Fruit fly (Drosophila melanogaster): ENCODE data around the gene CG17652.
A peak's percentile ranks its signal among the peaks of the same experiment; 100 is the strongest.

The CG17652 gene

DNA sequence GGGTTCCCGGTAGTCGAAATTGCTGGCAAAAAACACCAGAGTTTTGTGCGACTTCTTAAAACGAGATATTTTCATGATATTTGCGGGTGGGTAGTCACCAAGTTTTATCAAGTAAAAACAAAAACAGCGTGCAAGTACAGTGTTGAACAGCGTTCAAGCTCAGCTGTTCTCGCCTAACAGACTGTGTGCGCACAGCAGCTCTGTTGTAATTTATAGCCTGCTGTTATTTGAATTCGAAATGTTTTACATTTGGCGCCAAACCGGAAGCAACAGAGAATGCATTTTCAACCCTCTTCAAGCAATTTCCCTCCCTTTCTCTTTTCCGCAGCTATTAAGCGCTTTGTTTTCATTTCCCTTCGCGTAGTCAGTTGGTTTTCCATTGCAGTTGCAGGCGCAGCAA lies at the start of gene CG17652, which contains the start of gene CG17646:
Gene CG17652 (minus strand): TSS at position 168 of the 400 bp plus-strand sequence.
Gene CG17646 (plus strand): TSS at position 336 of the 400 bp plus-strand sequence.
- TF ChIP-seq gl (tag; optimal IDR thresholded peaks at IDR 0.05), result no peak
- peak; percentile 7 for TF ChIP-seq CG8159 (tag; optimal IDR thresholded peaks at IDR 0.05)
- TF ChIP-seq EcR (GFP tag; optimal IDR thresholded peaks at IDR 0.05), result peak; percentile 26
- TF ChIP-seq Ets98B (GFP tag; IDR thresholded peaks at IDR 0.05), result peak; percentile 19; the same call in 1 of the 2 replicates

- TF ChIP-seq Snoo (tag; optimal IDR thresholded peaks at IDR 0.05) (no peak), fd96Ca (GFP tag; IDR thresholded peaks at IDR 0.05) (no peak), CG15710 (tag; optimal IDR thresholded peaks at IDR 0.05) (no peak), CG4496 (GFP tag; IDR thresholded peaks at IDR 0.05) (no peak), Pif1A (GFP tag; optimal IDR thresholded peaks at IDR 0.05) (no peak), CG34367 (tag; optimal IDR thresholded peaks at IDR 0.05) (no peak), CG8159 (tag; optimal IDR thresholded peaks at IDR 0.05) (no peak), Pif1B (GFP tag; optimal IDR thresholded peaks at IDR 0.05) (no peak), D1 (tag; optimal IDR thresholded peaks at IDR 0.05) (no peak), CG17806 (tag; optimal IDR thresholded peaks at IDR 0.05) (no peak), CG9948 (tag; optimal IDR thresholded peaks at IDR 0.05) (no peak), CG14655 (GFP tag; optimal IDR thresholded peaks at IDR 0.05) (no peak), CG12605 (GFP tag; IDR thresholded peaks at IDR 0.05) (no peak)
These were observed 26.7 kb upstream of the CG17652 start, which contains the start of gene CG17650 for dm6 chr2L:1758853-1759252. Gene CG17650 (minus strand): TSS chr2L:1759093.

dm6 chr2L:1756351-1756750 lies 24.2 kb upstream of the CG17652 start, which contains the start of gene Gr22f:
Gene Gr22f (minus strand): TSS chr2L:1756451.
- no peak for TF ChIP-seq rn (GFP tag; IDR thresholded peaks at IDR 0.05)
- TF ChIP-seq CG4496 (GFP tag; IDR thresholded peaks at IDR 0.05), result no peak
- TF ChIP-seq gl (tag; optimal IDR thresholded peaks at IDR 0.05), result no peak
- TF ChIP-seq CG10348 (GFP tag; IDR thresholded peaks at IDR 0.05), result no peak
- no peak for TF ChIP-seq CG15710 (tag; optimal IDR thresholded peaks at IDR 0.05)
- no peak for TF ChIP-seq CG13204 (GFP tag; optimal IDR thresholded peaks at IDR 0.05)
- no peak for TF ChIP-seq D1 (tag; optimal IDR thresholded peaks at IDR 0.05)
- TF ChIP-seq CG8301 (tag; optimal IDR thresholded peaks at IDR 0.05), result no peak
- TF ChIP-seq CG8159 (tag; optimal IDR thresholded peaks at IDR 0.05), result no peak
- no peak for TF ChIP-seq CG32121 (GFP tag; IDR thresholded peaks at IDR 0.05)
- TF ChIP-seq CG12605 (GFP tag; IDR thresholded peaks at IDR 0.05), result no peak
- TF ChIP-seq CG34367 (tag; optimal IDR thresholded peaks at IDR 0.05), result no peak
- no peak for TF ChIP-seq fd96Ca (GFP tag; IDR thresholded peaks at IDR 0.05)
- no peak for TF ChIP-seq Pif1B (GFP tag; optimal IDR thresholded peaks at IDR 0.05)

DNA sequence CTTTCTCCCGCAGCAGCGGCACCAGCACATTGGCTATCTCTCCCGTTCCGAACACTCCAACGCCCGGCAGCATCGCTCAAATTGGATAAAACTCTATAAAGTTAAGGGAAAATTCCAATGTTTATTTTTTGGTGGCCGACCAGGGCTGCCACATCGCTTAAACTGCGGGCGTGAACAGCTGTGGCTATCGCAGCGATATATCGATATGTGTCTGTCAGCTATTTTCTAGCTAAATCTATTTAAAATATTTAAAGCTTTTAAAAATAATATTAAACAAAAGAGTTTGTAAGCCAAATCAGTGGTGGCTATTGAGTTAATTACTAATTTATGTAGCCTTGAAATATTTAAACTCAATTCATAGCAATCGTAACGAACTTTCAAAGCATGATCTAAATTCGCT lies 19.8 kb upstream of the CG17652 start, which contains the start of the genes CG17712 and CG17648:
Gene CG17712 (minus strand): TSS at position 170 of the 400 bp plus-strand sequence.
Gene CG17648 (plus strand): TSS at position 356 of the 400 bp plus-strand sequence.
- TF ChIP-seq D1 (tag; optimal IDR thresholded peaks at IDR 0.05) (no peak), Pif1A (GFP tag; optimal IDR thresholded peaks at IDR 0.05) (no peak), fd96Ca (GFP tag; IDR thresholded peaks at IDR 0.05) (no peak), CG34367 (tag; optimal IDR thresholded peaks at IDR 0.05) (no peak), CG12605 (GFP tag; IDR thresholded peaks at IDR 0.05) (no peak), CG17806 (tag; optimal IDR thresholded peaks at IDR 0.05) (no peak), Ets98B (GFP tag; IDR thresholded peaks at IDR 0.05) (no peak)

DNA sequence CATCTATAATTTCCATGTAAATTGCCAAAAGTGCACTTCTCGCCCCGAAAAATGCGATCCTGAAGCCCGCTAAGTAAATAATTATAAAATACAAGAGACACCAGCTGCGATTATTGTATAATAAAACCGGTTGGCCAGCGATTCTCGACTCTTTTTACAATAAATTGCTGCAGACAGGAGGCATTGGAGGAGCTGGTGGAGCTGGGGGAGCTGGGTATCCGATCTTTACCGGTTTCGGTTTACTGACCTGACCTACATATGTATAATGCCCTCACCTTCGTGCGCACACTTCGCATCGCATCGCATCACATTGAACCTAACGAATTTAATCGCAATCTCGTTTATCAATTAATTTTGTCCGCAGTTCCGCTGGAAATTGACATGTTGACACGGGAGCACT lies 16.3 kb upstream of the CG17652 start:
- no peak for TF ChIP-seq Snoo (tag; optimal IDR thresholded peaks at IDR 0.05)
- TF ChIP-seq Pif1A (GFP tag; optimal IDR thresholded peaks at IDR 0.05), result no peak
- no peak for TF ChIP-seq CG8301 (tag; optimal IDR thresholded peaks at IDR 0.05)
- TF ChIP-seq EcR (GFP tag; optimal IDR thresholded peaks at IDR 0.05), result peak; percentile 95
- no peak for TF ChIP-seq CG12605 (GFP tag; IDR thresholded peaks at IDR 0.05)

DNA sequence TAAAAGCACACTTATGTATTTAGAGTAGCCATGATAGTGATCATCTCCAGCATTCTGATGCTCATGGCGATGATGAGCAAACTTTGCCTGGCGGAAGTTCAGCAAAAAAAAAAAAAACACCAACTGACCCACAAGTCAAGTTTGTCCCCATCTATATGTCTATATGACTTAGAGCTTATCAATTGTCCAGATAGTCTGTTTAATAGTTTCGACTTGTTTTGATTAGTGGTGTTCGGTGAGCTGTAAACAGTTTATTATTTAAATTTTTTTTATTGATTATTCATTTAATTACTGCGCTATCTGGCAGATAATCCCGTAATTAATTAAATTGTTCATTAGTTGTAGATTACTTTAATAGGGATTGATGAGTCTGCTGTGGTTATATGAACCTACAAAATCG lies 11.6 kb upstream of the CG17652 start:
- no peak for TF ChIP-seq CG12605 (GFP tag; IDR thresholded peaks at IDR 0.05)
- TF ChIP-seq CG8301 (tag; optimal IDR thresholded peaks at IDR 0.05), result no peak
- TF ChIP-seq CG8159 (tag; optimal IDR thresholded peaks at IDR 0.05), result no peak
- TF ChIP-seq gl (tag; optimal IDR thresholded peaks at IDR 0.05), result no peak
- no peak for TF ChIP-seq rn (GFP tag; IDR thresholded peaks at IDR 0.05)
- TF ChIP-seq CG14655 (GFP tag; optimal IDR thresholded peaks at IDR 0.05), result no peak
- no peak for TF ChIP-seq D1 (tag; optimal IDR thresholded peaks at IDR 0.05)
- no peak for TF ChIP-seq CG17806 (tag; optimal IDR thresholded peaks at IDR 0.05)
- TF ChIP-seq CG15710 (tag; optimal IDR thresholded peaks at IDR 0.05), result no peak
- TF ChIP-seq CG4496 (GFP tag; IDR thresholded peaks at IDR 0.05), result no peak
- no peak for TF ChIP-seq CG32121 (GFP tag; IDR thresholded peaks at IDR 0.05)
- no peak for TF ChIP-seq Snoo (tag; optimal IDR thresholded peaks at IDR 0.05)
- no peak for TF ChIP-seq CG10348 (GFP tag; IDR thresholded peaks at IDR 0.05)
- TF ChIP-seq fd96Ca (GFP tag; IDR thresholded peaks at IDR 0.05), result no peak
- TF ChIP-seq CG9948 (tag; optimal IDR thresholded peaks at IDR 0.05), result no peak

- TF ChIP-seq CG32121 (GFP tag; IDR thresholded peaks at IDR 0.05) (no peak), fd96Ca (GFP tag; IDR thresholded peaks at IDR 0.05) (no peak), Snoo (tag; optimal IDR thresholded peaks at IDR 0.05) (no peak), Pif1A (GFP tag; optimal IDR thresholded peaks at IDR 0.05) (no peak), CG17806 (tag; optimal IDR thresholded peaks at IDR 0.05) (no peak), CG8159 (tag; optimal IDR thresholded peaks at IDR 0.05) (no peak), Ets98B (GFP tag; IDR thresholded peaks at IDR 0.05) (no peak), CG9948 (tag; optimal IDR thresholded peaks at IDR 0.05) (no peak), D1 (tag; optimal IDR thresholded peaks at IDR 0.05) (no peak), CG12605 (GFP tag; IDR thresholded peaks at IDR 0.05) (no peak), CG8301 (tag; optimal IDR thresholded peaks at IDR 0.05) (no peak), CG13204 (GFP tag; optimal IDR thresholded peaks at IDR 0.05) (no peak), CG15710 (tag; optimal IDR thresholded peaks at IDR 0.05) (no peak), CG14655 (GFP tag; optimal IDR thresholded peaks at IDR 0.05) (no peak), Pif1B (GFP tag; optimal IDR thresholded peaks at IDR 0.05) (no peak), EcR (GFP tag; optimal IDR thresholded peaks at IDR 0.05) (no peak), gl (tag; optimal IDR thresholded peaks at IDR 0.05) (no peak), rn (GFP tag; IDR thresholded peaks at IDR 0.05) (no peak), CG10348 (GFP tag; IDR thresholded peaks at IDR 0.05) (no peak)
These were observed 7.9 kb upstream of the CG17652 start for dm6 chr2L:1740095-1740494.
